Worm (Caenorhabditis elegans) whole organism, midembryonic: ENCODE results near the gene nhr-43.

Experiments used
- T22C8.4 ChIP-seq: fragments of 200-800 bp; sonication (Bioruptor generic); IDR thresholded peaks from 2 replicates; pipeline ENCODE4 v1.3.6; 2022; ENCODE audit warnings: missing genetic modification characterization, missing compliant biosample characterization
- flt-1 ChIP-seq: fragments of 200-800 bp; sonication (Bioruptor generic); IDR thresholded peaks from 2 replicates; pipeline ENCODE4 v1.3.6; 2022; ENCODE audit warnings: missing genetic modification characterization, missing compliant biosample characterization
- med-1 ChIP-seq: sonication (generic microtip); optimal IDR thresholded peaks from 2 replicates; lab custom pipeline; 2017; ENCODE audit warnings: missing genetic modification characterization, mild to moderate bottlenecking, missing compliant biosample characterization, antibody characterized with exemption, missing genetic modification reagents; ENCODE audit not compliant: insufficient read depth
- ref-1 ChIP-seq: fragments of 200-800 bp; sonication (Bioruptor generic); conservative IDR thresholded peaks from 2 replicates; pipeline ENCODE4 v1.3.6; 2022; ENCODE audit warnings: missing genetic modification reagents, missing genetic modification characterization, missing compliant biosample characterization

- TF ChIP-seq flt-1, result no peak
- no peak for TF ChIP-seq T22C8.4 (GFP tag; lab: Robert Waterston, UW)
- TF ChIP-seq ref-1 (GFP tag; lab: Robert Waterston, UW), result no peak
- no peak for TF ChIP-seq med-1 (GFP tag; lab: Kevin White, UChicago)
Measured at ce11 chrIV:11901215-11901614, 1.8 kb downstream of the nhr-43 start.
